Worm (Caenorhabditis elegans): ENCODE results near the gene K10G6.9.

Gene K10G6.9

ce11 chrII:3989627-3990367 lies 17.7 kb downstream of the K10G6.9 start, which contains the start of gene Y14H12A.2:
Gene Y14H12A.2 (minus strand): TSS chrII:3989677.
- TF ChIP-seq elt-2 (tag; optimal IDR thresholded peaks at IDR 0.05) (peak; percentile 63), ceh-22 (tag; optimal IDR thresholded peaks at IDR 0.05) (no peak), mec-3 (tag; optimal IDR thresholded peaks at IDR 0.05; ENCODE audit: borderline replicate concordance) (no peak), ceh-31 (tag; optimal IDR thresholded peaks at IDR 0.05) (no peak)

ce11 chrII:3990706-3991105 lies 18.6 kb downstream of the K10G6.9 start:
- TF ChIP-seq unc-86 (tag; optimal IDR thresholded peaks at IDR 0.05) (no peak), syd-9 (tag; optimal IDR thresholded peaks at IDR 0.05) (no peak), madf-2 (tag; optimal IDR thresholded peaks at IDR 0.05) (no peak), ceh-34 (tag; optimal IDR thresholded peaks at IDR 0.05) (no peak), sdc-2 (tag; optimal IDR thresholded peaks at IDR 0.05) (no peak), ceh-45 (GFP tag; IDR thresholded peaks at IDR 0.05) (no peak)

ce11 chrII:3992029-3992428 lies 20.0 kb downstream of the K10G6.9 start:
- TF ChIP-seq C08G9.2 (tag; optimal IDR thresholded peaks at IDR 0.05) = no peak
- no peak for TF ChIP-seq ceh-14 (tag; optimal IDR thresholded peaks at IDR 0.05)
- no peak for TF ChIP-seq elt-2 (tag; optimal IDR thresholded peaks at IDR 0.05)
- TF ChIP-seq ceh-34 (tag; optimal IDR thresholded peaks at IDR 0.05) = no peak
- TF ChIP-seq ceh-2 (tag; optimal IDR thresholded peaks at IDR 0.05) = no peak
- no peak for TF ChIP-seq sox-2 (GFP tag; IDR thresholded peaks at IDR 0.05)
- no peak for TF ChIP-seq ttx-3 (tag; optimal IDR thresholded peaks at IDR 0.05)
- no peak for TF ChIP-seq tbx-7 (tag; optimal IDR thresholded peaks at IDR 0.05)
- TF ChIP-seq nfya-1 (tag; optimal IDR thresholded peaks at IDR 0.05) = no peak
- no peak for TF ChIP-seq ceh-19 (GFP tag; optimal IDR thresholded peaks at IDR 0.05)
- no peak for TF ChIP-seq eyg-1 (tag; optimal IDR thresholded peaks at IDR 0.05)
- no peak for TF ChIP-seq nhr-232 (tag; optimal IDR thresholded peaks at IDR 0.05)

- TF ChIP-seq ceh-2 (tag; optimal IDR thresholded peaks at IDR 0.05) (no peak), unc-3 (GFP tag; conservative IDR thresholded peaks at IDR 0.05) (no peak), unc-3 (tag; optimal IDR thresholded peaks at IDR 0.05) (no peak), hlh-30 (tag; optimal IDR thresholded peaks at IDR 0.05; ENCODE audit: insufficient read depth) (no peak), syd-9 (tag; optimal IDR thresholded peaks at IDR 0.05) (no peak), ceh-18 (tag; optimal IDR thresholded peaks at IDR 0.05) (no peak), ceh-48 (tag; optimal IDR thresholded peaks at IDR 0.05) (no peak), unc-55 (GFP tag; optimal IDR thresholded peaks at IDR 0.05) (no peak), hlh-8 (tag; optimal IDR thresholded peaks at IDR 0.05) (no peak), ceh-34 (tag; optimal IDR thresholded peaks at IDR 0.05) (no peak), pag-3 (tag; optimal IDR thresholded peaks at IDR 0.05; ENCODE audit: borderline replicate concordance) (no peak)
Measured at ce11 chrII:3992660-3993245, 20.7 kb downstream of the K10G6.9 start, which contains the start of gene Y14H12A.1. Gene Y14H12A.1 (plus strand): TSS chrII:3993195.

ce11 chrII:3996005-3996404 lies 23.9 kb downstream of the K10G6.9 start, which contains the start of gene clc-22:
Gene clc-22 (minus strand): TSS chrII:3996075.
- TF ChIP-seq hlh-13 (GFP tag; optimal IDR thresholded peaks at IDR 0.05) (no peak), ttx-3 (tag; optimal IDR thresholded peaks at IDR 0.05) (no peak), ceh-45 (GFP tag; IDR thresholded peaks at IDR 0.05) (no peak), ceh-34 (tag; optimal IDR thresholded peaks at IDR 0.05) (no peak), unc-55 (GFP tag; optimal IDR thresholded peaks at IDR 0.05) (no peak), ref-2 (tag; optimal IDR thresholded peaks at IDR 0.05) (no peak), K09A11.1 (tag; optimal IDR thresholded peaks at IDR 0.05; ENCODE audit: insufficient read depth) (no peak), syd-9 (tag; optimal IDR thresholded peaks at IDR 0.05) (no peak), zip-5 (tag; optimal IDR thresholded peaks at IDR 0.05) (no peak), ceh-30 (tag; optimal IDR thresholded peaks at IDR 0.05) (no peak), che-1 (tag; optimal IDR thresholded peaks at IDR 0.05) (no peak), pax-1 (tag; optimal IDR thresholded peaks at IDR 0.05) (no peak), tbx-2 (tag; optimal IDR thresholded peaks at IDR 0.05) (no peak)
